Fruit fly (Drosophila melanogaster): ENCODE measurements around the gene CG32537.

Gene CG32537

DNA sequence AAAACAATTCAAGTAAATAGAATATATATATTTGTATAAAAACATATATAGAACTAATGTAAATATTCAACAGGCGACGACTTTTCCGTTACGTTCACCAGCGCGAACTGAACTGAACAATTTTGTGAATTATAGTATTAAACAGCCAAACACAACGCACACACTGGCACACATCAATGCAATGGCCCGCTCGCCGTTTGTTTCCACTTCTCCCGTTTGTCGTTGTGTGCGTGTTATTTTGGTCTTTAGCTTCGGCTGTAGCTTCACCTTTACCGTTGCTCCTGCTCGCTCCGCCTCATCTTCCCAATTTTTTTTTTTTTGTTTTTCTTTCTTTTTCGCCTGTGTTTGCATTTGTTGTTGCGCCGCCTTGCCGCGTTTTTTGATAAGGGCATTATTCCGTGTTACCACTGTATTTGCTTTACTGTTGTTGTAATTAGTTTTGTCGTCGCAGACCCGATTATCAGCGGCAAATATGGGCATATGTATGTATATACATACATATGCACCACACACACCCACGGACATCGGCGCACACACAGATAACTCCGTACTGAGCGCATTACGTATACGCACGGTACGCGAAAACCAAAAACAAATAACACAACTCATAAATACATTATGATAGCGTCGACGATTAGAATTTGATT is 31.6 kb upstream of the CG32537 start, which contains the start of gene CG8051:
TSS of gene CG8051 (minus strand) at position 116 of the 647 bp plus-strand sequence.
- TF ChIP-seq noc (tag; optimal IDR thresholded peaks at IDR 0.05), result peak; percentile 67

DNA sequence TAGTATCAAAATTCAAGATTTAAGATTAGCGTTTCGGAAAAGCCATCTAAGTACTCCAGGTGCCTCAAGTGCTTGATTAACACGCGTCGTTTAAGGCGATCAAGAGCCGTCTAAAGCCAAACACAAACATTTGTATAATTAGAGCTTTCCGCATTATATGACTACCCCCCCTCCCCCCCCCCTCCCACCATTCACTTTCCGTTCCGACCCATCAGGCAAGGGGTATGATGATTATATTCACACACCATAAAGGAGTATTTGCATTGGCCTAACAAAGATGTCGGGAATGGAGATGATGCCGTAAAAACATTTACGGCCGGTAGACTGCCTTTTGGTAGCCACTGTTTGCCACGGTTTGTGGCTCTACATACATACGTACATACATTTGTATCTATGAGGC is 30.2 kb upstream of the CG32537 start:
- TF ChIP-seq noc (tag; optimal IDR thresholded peaks at IDR 0.05), result peak; percentile 52

DNA sequence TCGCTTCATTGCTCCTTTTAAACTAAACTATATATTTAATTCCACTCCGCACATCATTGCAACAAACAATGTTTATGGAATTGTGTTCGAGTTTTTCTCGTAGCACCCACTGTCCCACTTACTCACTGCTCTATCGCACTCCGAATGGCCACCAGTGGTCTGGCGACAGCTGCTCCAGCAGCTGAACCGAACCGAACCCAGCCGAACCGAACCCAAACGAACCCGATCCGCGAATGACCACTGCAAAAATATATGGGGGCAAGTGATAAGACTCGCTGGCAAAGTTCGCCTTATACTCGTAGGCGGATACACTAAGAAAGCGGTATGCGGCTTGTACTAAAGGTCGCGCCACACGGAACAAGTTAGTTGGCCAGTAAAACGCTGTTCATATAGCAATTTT is 28.8 kb upstream of the CG32537 start:
- no peak for TF ChIP-seq noc (tag; optimal IDR thresholded peaks at IDR 0.05)

DNA sequence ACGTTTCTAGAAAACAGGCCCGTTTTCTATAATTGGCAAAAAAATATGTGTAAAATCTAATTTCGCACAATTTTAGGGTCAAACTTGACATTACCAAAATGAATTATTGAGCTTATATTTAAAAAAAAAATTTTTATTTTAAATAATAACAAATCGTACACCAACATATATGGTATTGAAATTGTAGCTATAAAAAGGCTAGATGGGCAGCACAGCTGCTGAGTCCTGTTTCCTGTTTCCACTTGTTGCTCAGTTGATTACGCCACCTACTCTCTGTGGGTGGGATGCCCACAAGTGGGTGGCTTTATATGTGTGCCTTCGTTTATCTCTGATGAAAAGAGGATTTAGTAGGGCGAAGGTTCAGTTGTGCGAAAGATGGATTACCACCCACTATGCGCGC is 23.0 kb upstream of the CG32537 start:
- TF ChIP-seq noc (tag; optimal IDR thresholded peaks at IDR 0.05), result no peak

DNA sequence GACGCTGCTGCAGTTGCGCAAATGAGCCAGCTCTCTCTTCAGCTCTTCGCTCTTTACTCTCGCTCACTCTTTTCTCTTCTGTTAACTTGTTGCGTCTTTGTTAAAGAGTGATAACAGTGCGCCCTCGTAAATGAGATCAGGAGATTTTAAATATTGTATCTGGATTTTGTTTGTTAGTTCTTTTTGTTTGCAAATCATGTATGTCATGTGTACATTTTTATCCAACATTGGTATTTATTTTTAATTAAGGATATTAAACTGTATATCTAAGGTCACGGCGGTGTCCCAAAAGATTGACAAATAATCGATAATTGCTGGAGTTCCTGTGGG is 22.4 kb upstream of the CG32537 start:
- no peak for TF ChIP-seq noc (tag; optimal IDR thresholded peaks at IDR 0.05)

DNA sequence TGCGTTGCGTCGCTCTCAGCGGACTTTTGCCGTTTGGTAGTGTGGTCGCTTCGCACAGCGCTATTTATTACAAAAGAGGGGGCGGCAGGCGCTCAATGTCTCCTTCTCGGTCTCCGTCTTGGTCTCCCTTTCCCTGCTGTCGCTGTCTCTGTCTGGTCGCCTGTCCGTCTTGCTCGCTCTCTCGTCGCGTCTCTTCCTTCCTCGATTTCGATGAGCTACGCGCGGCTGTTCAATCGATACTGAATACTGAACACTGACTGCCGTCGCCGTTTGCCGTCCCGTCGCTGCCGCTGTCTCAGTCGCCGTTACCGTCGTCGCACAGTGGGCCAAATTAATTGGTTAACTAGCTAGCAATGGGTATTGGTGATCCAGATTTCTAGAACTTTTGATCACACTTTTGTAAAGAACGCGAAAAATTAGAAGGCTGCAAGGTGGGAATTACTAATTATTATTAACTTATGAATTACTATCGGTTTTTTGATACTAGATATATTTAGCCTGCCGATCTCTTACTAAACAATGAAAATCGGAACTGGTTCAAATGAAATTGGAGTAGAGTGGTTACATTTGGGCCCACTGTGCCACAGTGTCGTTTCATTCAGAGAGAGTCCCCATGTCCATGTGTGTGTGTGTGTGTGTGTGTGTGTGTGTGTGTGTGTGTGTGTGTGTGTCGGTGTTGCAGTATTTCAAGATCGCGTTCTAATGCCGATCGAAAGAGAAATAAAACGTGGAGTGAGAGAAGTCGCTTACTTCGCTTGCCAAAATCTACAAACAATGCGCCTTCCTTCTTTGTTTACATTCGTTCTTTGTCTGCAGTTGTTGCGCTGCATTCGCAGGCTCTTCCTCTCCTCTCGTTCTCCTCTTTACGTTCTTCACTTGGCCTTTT is 21.8 kb upstream of the CG32537 start, which contains the start of gene CG8034:
TSS of gene CG8034 (minus strand) at position 264 of the 886 bp plus-strand sequence.
- peak; percentile 97 for TF ChIP-seq noc (tag; optimal IDR thresholded peaks at IDR 0.05)

DNA sequence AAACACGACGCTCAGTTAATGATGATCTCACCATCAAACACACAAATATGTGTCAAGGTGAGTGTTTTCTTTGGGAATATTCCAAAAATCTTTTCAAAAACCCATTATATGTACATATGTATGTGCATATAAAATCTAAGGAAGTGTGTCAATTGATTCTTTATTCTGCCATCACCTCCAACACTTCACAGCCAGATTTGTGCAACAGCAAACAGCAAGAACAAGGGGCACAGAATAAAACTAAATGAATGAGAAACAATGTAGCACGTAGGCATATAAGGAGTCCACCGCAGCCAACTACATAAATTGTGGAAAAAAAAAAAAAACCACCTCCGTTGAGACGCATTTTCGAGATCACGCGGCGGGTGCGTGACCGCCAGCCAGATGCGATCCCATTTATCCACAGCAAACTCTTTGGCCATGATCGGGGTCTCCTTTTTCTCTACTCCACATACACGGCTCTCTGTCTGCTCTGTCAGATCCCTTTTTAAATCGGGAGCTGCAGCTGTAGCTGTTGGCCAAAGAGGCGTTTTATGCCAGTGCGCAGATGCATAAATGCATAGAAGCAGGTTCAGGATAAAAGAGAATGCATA is 19.6 kb upstream of the CG32537 start:
- no peak for TF ChIP-seq noc (tag; optimal IDR thresholded peaks at IDR 0.05)

DNA sequence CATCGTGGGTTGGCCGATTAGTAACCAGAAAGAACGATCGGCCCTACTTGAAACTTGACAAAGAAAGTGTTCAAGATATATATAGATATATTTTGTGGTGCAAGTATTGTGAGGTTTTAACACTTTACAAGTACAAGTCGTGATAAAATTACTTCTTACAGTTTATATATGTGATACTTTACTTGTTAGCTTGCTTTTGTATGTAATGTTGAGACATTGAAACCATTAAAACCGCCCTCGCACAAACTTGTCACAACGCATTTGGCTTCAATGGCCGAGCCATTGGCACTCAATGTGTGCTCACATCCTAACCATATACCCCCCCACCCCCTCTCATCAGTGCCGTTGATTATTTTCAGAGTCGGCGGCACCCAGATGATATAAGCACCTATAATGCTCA is 18.6 kb upstream of the CG32537 start:
- no peak for TF ChIP-seq noc (tag; optimal IDR thresholded peaks at IDR 0.05)

DNA sequence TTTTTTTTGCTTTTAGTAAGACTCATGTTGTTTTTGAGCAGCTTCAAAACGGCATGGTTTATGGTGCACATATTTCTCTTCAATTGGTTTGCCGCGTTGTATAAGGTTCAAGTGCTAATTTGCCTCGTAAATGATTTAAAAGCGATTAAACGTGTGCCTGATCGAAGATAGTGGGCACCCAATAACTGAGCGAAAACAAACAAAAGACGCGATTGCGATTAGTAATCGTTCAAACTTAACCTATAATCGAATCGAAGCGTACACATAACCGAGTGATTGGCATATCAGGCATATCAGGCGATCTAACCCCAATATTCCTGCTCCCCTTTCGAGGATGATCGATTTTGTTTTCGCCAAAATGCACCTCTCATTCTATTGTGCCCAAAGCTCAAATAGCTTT is 17.7 kb upstream of the CG32537 start:
- TF ChIP-seq noc (tag; optimal IDR thresholded peaks at IDR 0.05), result peak; percentile 29

DNA sequence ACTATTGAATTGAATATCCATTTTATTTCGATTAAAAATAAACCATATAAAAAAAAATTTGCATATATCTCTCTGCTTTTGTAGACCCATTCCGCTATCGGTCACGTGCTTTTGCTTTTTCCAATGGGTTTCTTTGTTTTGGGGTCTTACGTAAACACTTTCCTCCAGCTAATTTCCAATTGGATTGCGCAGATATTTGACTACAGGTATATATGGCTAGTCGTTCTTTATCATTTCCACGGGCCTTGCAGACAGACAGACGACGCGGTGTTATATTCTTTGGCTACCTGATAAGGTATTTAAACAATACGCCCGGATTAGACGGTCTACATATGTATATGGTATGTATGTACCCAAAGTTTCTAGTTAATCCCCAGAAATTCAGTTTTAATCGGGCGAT is 17.0 kb upstream of the CG32537 start:
- no peak for TF ChIP-seq noc (tag; optimal IDR thresholded peaks at IDR 0.05)

DNA sequence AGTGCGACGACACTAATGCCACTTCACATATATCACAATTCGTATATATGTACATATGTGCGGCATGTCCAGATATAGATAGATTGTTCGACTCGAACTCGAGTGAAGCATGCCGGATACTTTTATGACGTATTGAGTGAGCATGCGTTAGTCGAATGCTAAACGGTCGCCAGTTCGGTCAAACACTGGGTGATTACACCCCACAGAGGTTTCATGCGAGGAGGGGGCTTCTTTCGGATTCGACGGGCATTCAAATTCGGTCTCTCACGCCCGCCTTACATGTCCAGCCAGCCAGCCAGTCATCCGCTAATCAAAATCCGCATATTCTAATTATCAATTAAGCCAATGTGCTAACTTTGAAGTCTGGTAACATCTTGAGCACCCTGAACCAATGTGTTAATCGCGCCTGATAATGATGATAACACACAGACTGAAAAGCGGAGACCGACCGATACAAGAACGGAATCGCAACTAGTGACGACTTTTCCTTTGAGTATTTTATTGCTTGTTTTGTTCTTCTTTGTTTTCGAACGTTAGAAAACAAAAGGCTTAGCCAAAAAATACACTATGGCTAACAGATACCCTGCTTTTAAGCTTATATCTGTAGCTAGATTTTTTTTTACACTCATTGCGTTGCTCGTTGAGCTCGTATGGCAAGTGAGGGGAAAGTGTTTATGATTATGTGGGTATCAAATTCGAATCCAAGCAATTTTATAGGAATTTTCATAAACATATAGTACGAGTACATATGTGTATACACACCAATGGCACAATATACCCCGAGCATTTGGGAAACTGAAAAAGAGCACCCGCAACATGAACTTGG is 15.7 kb upstream of the CG32537 start:
- TF ChIP-seq noc (tag; optimal IDR thresholded peaks at IDR 0.05), result peak; percentile 76

DNA sequence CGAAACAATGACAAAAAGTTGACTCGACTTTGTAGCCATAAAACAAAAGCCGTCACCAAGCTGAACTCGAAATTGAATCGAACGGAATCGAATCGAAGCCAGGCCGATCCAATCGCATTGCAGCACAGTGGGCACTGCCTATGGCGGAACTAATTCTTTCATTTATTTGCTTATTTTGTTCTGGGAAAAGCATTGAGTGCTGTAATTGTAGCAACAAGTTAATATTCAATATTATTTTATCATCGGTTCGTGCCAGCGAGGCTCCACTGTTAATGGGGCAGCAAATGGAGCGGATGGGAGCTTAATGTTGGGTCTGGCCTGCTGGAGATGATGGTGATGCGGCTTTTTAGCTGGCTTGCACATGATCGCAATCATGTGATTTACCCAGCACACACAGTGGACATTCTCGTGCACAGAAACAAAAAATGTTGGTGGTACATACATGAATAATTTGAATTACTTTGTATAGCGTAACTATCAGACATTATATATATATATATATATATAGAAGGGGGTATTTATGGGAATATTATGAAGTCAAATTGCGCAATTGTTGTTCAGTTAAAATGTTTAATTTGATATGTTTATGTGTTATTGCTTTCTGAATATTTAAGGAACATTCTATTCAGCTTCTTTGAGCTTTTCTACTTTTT is 13.1 kb upstream of the CG32537 start:
- TF ChIP-seq noc (tag; optimal IDR thresholded peaks at IDR 0.05), result peak; percentile 62

DNA sequence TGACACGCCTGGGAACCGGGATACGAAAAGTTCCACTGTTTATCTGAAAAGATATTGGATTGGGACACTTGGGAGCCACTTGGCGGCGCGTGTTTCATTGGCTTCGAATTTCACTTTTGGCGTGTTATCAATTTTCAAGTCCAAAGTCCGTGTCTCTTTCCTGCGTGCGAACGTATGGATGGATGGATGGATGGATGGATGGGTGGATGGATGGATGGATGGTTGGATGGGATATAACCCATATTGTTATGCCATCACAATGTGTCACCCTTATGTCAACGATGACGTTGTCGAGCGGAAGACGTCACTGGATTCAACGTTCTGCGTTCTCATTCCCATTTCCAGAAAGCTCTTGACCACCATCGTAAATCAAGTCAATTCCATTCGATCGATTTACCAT is 11.4 kb upstream of the CG32537 start:
- TF ChIP-seq noc (tag; optimal IDR thresholded peaks at IDR 0.05), result no peak

DNA sequence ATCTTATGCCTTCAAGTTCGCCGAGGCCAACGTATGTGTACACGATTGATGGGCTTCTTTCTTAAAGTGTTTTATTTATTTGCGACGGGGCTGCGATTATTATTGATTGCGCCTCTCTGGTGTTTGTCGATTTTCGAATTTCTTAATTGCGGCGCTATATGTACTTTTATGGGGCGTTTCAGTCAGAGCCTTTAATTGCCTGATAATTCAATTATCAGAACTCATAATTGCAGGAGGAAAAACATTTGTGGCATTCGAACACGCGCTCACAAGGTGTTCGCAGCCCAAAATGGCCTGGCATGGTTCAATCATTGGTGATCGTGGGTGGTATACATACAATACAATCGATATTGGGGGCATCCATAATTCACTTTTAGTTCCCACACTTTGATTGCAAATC is 9.9 kb upstream of the CG32537 start:
- peak; percentile 3 for TF ChIP-seq noc (tag; optimal IDR thresholded peaks at IDR 0.05)

DNA sequence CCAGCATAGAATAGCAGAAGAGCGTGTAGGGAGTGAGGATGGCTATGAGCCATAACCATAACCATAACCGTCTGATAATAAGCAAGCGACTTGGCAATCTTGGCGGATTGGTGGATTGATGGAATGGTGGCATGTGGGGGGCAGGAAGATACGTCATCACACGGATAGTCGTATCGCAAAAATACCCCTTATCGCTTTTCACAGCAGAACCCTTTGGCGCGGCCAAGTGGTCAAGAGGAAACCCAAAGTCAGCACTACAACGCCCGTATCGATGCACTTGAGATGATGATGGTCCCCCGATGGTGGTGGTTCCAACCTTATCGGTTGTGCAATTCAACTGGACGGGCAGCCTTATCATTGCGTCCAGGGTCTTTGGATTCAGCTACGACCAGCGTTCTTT is 9.1 kb upstream of the CG32537 start:
- TF ChIP-seq noc (tag; optimal IDR thresholded peaks at IDR 0.05), result peak; percentile 4

Data from whole organism, larva.